Worm (Caenorhabditis elegans): ENCODE results near the gene ZK1236.1.

- TF ChIP-seq flt-1 (GFP tag; IDR thresholded peaks at IDR 0.05) (no peak), ceh-13 (GFP tag; optimal IDR thresholded peaks at IDR 0.05) (no peak), ama-1 (optimal IDR thresholded peaks at IDR 0.05) (no peak), F13C5.2 (tag; optimal IDR thresholded peaks at IDR 0.05) (no peak), hnd-1 (tag; optimal IDR thresholded peaks at IDR 0.05) (no peak)
These were observed 18.4 kb upstream of the ZK1236.1 start for ce11 chrIII:8410747-8411146.

All from whole organism, early embryonic.